Worm (Caenorhabditis elegans) whole organism, young adult: Measurements from ENCODE around the gene T22E5.1.

Source experiments
- B0035.1 ChIP-seq: sonication (generic microtip); optimal IDR thresholded peaks from 2 replicates; lab custom pipeline; 2016; ENCODE audit warnings: missing genetic modification characterization, mild to moderate bottlenecking, missing compliant biosample characterization, missing genotype, missing genetic modification reagents
- B0261.1 ChIP-seq: sonication (generic microtip); optimal IDR thresholded peaks from 2 replicates; lab custom pipeline; 2016; ENCODE audit warnings: mild to moderate bottlenecking, missing genetic modification characterization, moderate library complexity, missing compliant biosample characterization
- C17E4.6 ChIP-seq: fragments of 200-800 bp; sonication (Bioruptor generic); IDR thresholded peaks from 2 replicates; pipeline ENCODE4 v1.3.6; 2022; ENCODE audit warnings: missing genetic modification reagents, missing genetic modification characterization, missing compliant biosample characterization
- F10E7.11 ChIP-seq: sonication (generic microtip); optimal IDR thresholded peaks from 2 replicates; lab custom pipeline; 2017; ENCODE audit warnings: mild to moderate bottlenecking, missing genetic modification characterization, moderate library complexity, missing compliant biosample characterization
- F39B2.1 ChIP-seq: fragments of 200-800 bp; sonication (Bioruptor generic); IDR thresholded peaks from 2 replicates; pipeline ENCODE4 v1.3.6; 2022; ENCODE audit warnings: missing genetic modification reagents, missing genetic modification characterization, missing compliant biosample characterization
- F55B11.4 ChIP-seq: sonication (generic microtip); optimal IDR thresholded peaks from 2 replicates; lab custom pipeline; 2016; ENCODE audit warnings: missing compliant biosample characterization, missing genetic modification characterization, borderline replicate concordance; ENCODE audit not compliant: insufficient read depth
- F57A8.1 ChIP-seq: fragments of 200-800 bp; sonication (Bioruptor generic); optimal IDR thresholded peaks from 2 replicates; lab custom pipeline; 2018; ENCODE audit warnings: mild to moderate bottlenecking, missing genetic modification characterization, moderate library complexity, missing compliant biosample characterization
- K12H6.12 ChIP-seq: fragments of 200-800 bp; sonication (Bioruptor generic); optimal IDR thresholded peaks from 2 replicates; lab custom pipeline; 2018; ENCODE audit warnings: mild to moderate bottlenecking, missing genetic modification characterization, missing compliant biosample characterization
- T07F8.4 ChIP-seq: sonication (generic microtip); optimal IDR thresholded peaks from 2 replicates; lab custom pipeline; 2016; ENCODE audit warnings: mild to moderate bottlenecking, missing genetic modification characterization, moderate library complexity, missing compliant biosample characterization
- Y79H2A.3 ChIP-seq: fragments of 200-800 bp; sonication (Bioruptor generic); conservative IDR thresholded peaks from 2 replicates; pipeline ENCODE4 v1.3.6; 2022; ENCODE audit warnings: missing genetic modification reagents, missing genetic modification characterization, missing compliant biosample characterization
- Y95B8A.8 ChIP-seq: fragments of 200-800 bp; sonication (Bioruptor generic); IDR thresholded peaks from 2 replicates; pipeline ENCODE4 v1.3.6; 2022; ENCODE audit warnings: missing genetic modification reagents, missing genetic modification characterization, missing compliant biosample characterization
- ZK185.1 ChIP-seq: sonication (generic microtip); optimal IDR thresholded peaks from 2 replicates; lab custom pipeline; 2016; ENCODE audit warnings: mild to moderate bottlenecking, missing genetic modification characterization, missing compliant biosample characterization; ENCODE audit not compliant: poor library complexity, severe bottlenecking
- ama-1 ChIP-seq, 3 experiments: fragments of 150-350 bp in 1 of 3; sonication (generic microtip) in 2 of 3; optimal IDR thresholded peaks; 2 replicates each; lab custom pipeline; 2014 to 2018; ENCODE audit warnings: missing biosample characterization in 2 of 3, missing genetic modification characterization in 2 of 3, missing genetic modification reagents in 2 of 3
- aptf-2 ChIP-seq: fragments of 200-800 bp; sonication (Bioruptor generic); conservative IDR thresholded peaks from 2 replicates; pipeline ENCODE4 v1.3.6; 2022; ENCODE audit warnings: missing genetic modification reagents, missing genetic modification characterization, missing compliant biosample characterization
- atf-7 ChIP-seq: sonication (generic microtip); optimal IDR thresholded peaks from 2 replicates; lab custom pipeline; 2017; ENCODE audit warnings: mild to moderate bottlenecking, missing genetic modification characterization, missing compliant biosample characterization
- athp-1 ChIP-seq: sonication (generic microtip); optimal IDR thresholded peaks from 2 replicates; lab custom pipeline; 2017; ENCODE audit warnings: mild to moderate bottlenecking, missing genetic modification characterization, missing compliant biosample characterization
- attf-3 ChIP-seq: fragments of 200-800 bp; sonication (Bioruptor generic); conservative IDR thresholded peaks from 2 replicates; pipeline ENCODE4 v1.3.6; 2022; ENCODE audit warnings: missing genetic modification reagents, missing genetic modification characterization, missing compliant biosample characterization
- ceh-27 ChIP-seq: fragments of 200-800 bp; sonication (Bioruptor generic); optimal IDR thresholded peaks from 2 replicates; lab custom pipeline; 2018; ENCODE audit warnings: mild to moderate bottlenecking, missing genetic modification characterization, moderate library complexity, missing compliant biosample characterization
- ceh-40 ChIP-seq: fragments of 200-800 bp; sonication (Bioruptor generic); IDR thresholded peaks from 2 replicates; pipeline ENCODE4 v1.3.6; 2022; ENCODE audit warnings: missing genetic modification characterization, missing compliant biosample characterization
- ceh-58 ChIP-seq: fragments of 200-800 bp; sonication (Bioruptor generic); IDR thresholded peaks from 2 replicates; pipeline ENCODE4 v1.3.6; 2022; ENCODE audit warnings: missing genetic modification characterization, missing compliant biosample characterization
- chd-7 ChIP-seq: sonication (generic microtip); optimal IDR thresholded peaks from 2 replicates; lab custom pipeline; 2016; ENCODE audit warnings: mild to moderate bottlenecking, missing genetic modification characterization, moderate library complexity, missing compliant biosample characterization
- dox-1 ChIP-seq: fragments of 200-800 bp; sonication (Bioruptor generic); IDR thresholded peaks from 2 replicates; pipeline ENCODE4 v1.3.6; 2022; ENCODE audit warnings: missing genetic modification reagents, missing genetic modification characterization, missing compliant biosample characterization
- dpff-1 ChIP-seq: sonication (generic microtip); optimal IDR thresholded peaks from 2 replicates; lab custom pipeline; 2017; ENCODE audit warnings: mild to moderate bottlenecking, missing genetic modification characterization, missing compliant biosample characterization
- egl-44 ChIP-seq: fragments of 200-800 bp; sonication (Bioruptor generic); IDR thresholded peaks from 2 replicates; pipeline ENCODE4 v1.3.6; 2022; ENCODE audit warnings: missing genetic modification reagents, missing genetic modification characterization, missing compliant biosample characterization
- ekl-4 ChIP-seq: fragments of 200-800 bp; sonication (Bioruptor generic); IDR thresholded peaks from 2 replicates; pipeline ENCODE4 v1.3.6; 2022; ENCODE audit warnings: missing genetic modification reagents, missing genetic modification characterization, missing compliant biosample characterization
- gei-17 ChIP-seq: fragments of 200-800 bp; sonication (Bioruptor generic); optimal IDR thresholded peaks from 2 replicates; lab custom pipeline; 2018; ENCODE audit warnings: mild to moderate bottlenecking, missing genetic modification characterization, missing compliant biosample characterization
- hmg-1.2 ChIP-seq: fragments of 200-800 bp; sonication (Bioruptor generic); IDR thresholded peaks from 2 replicates; pipeline ENCODE4 v1.3.6; 2022; ENCODE audit warnings: missing genetic modification reagents, missing genetic modification characterization, missing compliant biosample characterization
- hmg-20 ChIP-seq: fragments of 200-800 bp; sonication (Bioruptor generic); IDR thresholded peaks from 2 replicates; pipeline ENCODE4 v1.3.6; 2022; ENCODE audit warnings: missing genetic modification reagents, missing genetic modification characterization, missing compliant biosample characterization
- hrde-1 ChIP-seq: sonication (generic microtip); optimal IDR thresholded peaks from 2 replicates; lab custom pipeline; 2016; ENCODE audit warnings: missing genetic modification characterization, mild to moderate bottlenecking, missing compliant biosample characterization, moderate library complexity, missing genotype, missing genetic modification reagents, borderline replicate concordance
- lin-35 ChIP-seq, 3 experiments: fragments of 150-350 bp in 2 of 3; sonication (generic microtip) in 1 of 3; optimal IDR thresholded peaks; 2 replicates each; lab custom pipeline; 2014 to 2018; ENCODE audit warnings: missing biosample characterization in 3 of 3, missing genetic modification characterization in 3 of 3, missing genetic modification reagents in 3 of 3
- lin-40 ChIP-seq: sonication (generic microtip); optimal IDR thresholded peaks from 2 replicates; lab custom pipeline; 2016; ENCODE audit warnings: missing genetic modification characterization, mild to moderate bottlenecking, missing compliant biosample characterization, missing genotype, missing genetic modification reagents
- madf-8 ChIP-seq: fragments of 200-800 bp; sonication (Bioruptor generic); conservative IDR thresholded peaks from 2 replicates; pipeline ENCODE4 v1.3.6; 2022; ENCODE audit warnings: missing genetic modification reagents, missing genetic modification characterization, missing compliant biosample characterization
- mes-4 ChIP-seq: sonication (generic microtip); optimal IDR thresholded peaks from 2 replicates; lab custom pipeline; 2016; ENCODE audit warnings: missing genotype, missing genetic modification characterization, missing compliant biosample characterization
- mxl-1 ChIP-seq: sonication (generic microtip); optimal IDR thresholded peaks from 2 replicates; lab custom pipeline; 2016; ENCODE audit warnings: missing genetic modification characterization, missing compliant biosample characterization
- nhr-80 ChIP-seq: sonication (generic microtip); optimal IDR thresholded peaks from 2 replicates; lab custom pipeline; 2016; ENCODE audit warnings: missing genetic modification characterization, missing compliant biosample characterization
- pbrm-1 ChIP-seq: fragments of 200-800 bp; sonication (Bioruptor generic); IDR thresholded peaks from 2 replicates; pipeline ENCODE4 v1.3.6; 2022; ENCODE audit warnings: missing genetic modification reagents, missing genetic modification characterization, missing compliant biosample characterization
- sea-2 ChIP-seq: fragments of 200-800 bp; sonication (Bioruptor generic); IDR thresholded peaks from 2 replicates; pipeline ENCODE4 v1.3.6; 2022; ENCODE audit warnings: missing genetic modification characterization, missing compliant biosample characterization
- snpc-3.4 ChIP-seq: sonication (generic microtip); optimal IDR thresholded peaks from 2 replicates; lab custom pipeline; 2017; ENCODE audit warnings: missing genetic modification characterization, mild to moderate bottlenecking, missing compliant biosample characterization, antibody characterized with exemption, moderate library complexity, missing genotype, missing genetic modification reagents
- somi-1 ChIP-seq: fragments of 200-800 bp; sonication (Bioruptor generic); optimal IDR thresholded peaks from 2 replicates; lab custom pipeline; 2018; ENCODE audit warnings: mild to moderate bottlenecking, missing genetic modification characterization, missing compliant biosample characterization
- sptf-2 ChIP-seq: fragments of 200-800 bp; sonication (Bioruptor generic); optimal IDR thresholded peaks from 2 replicates; lab custom pipeline; 2018; ENCODE audit warnings: mild to moderate bottlenecking, missing genetic modification characterization, missing compliant biosample characterization
- tbp1 ChIP-seq: fragments of 200-800 bp; sonication (Bioruptor generic); optimal IDR thresholded peaks from 2 replicates; lab custom pipeline; 2018; ENCODE audit warnings: mild to moderate bottlenecking, missing genetic modification characterization, missing compliant biosample characterization
- zfh-2 ChIP-seq: fragments of 200-800 bp; sonication (Bioruptor generic); conservative IDR thresholded peaks from 2 replicates; pipeline ENCODE4 v1.3.6; 2022; ENCODE audit warnings: missing genetic modification reagents, missing genetic modification characterization, missing compliant biosample characterization
- zim-3 ChIP-seq: sonication (generic microtip); optimal IDR thresholded peaks from 2 replicates; lab custom pipeline; 2017; ENCODE audit warnings: mild to moderate bottlenecking, missing genetic modification characterization, moderate library complexity, missing compliant biosample characterization
- ztf-25 ChIP-seq: fragments of 200-800 bp; sonication (Bioruptor generic); IDR thresholded peaks from 2 replicates; pipeline ENCODE4 v1.3.6; 2022; ENCODE audit warnings: missing genetic modification reagents, missing genetic modification characterization, missing compliant biosample characterization
- ztf-26 ChIP-seq: sonication (generic microtip); optimal IDR thresholded peaks from 2 replicates; lab custom pipeline; 2017; ENCODE audit warnings: missing genetic modification characterization, missing compliant biosample characterization

Gene T22E5.1

ce11 chrX:6371192-6372116, 41.2 kb upstream of the T22E5.1 start (continued):
- peak; percentile 58 for TF ChIP-seq somi-1 (GFP tag; lab: Kevin White, UChicago)
- TF ChIP-seq zim-3 = peak; percentile 69
- TF ChIP-seq B0261.1 = peak; percentile 97
- no peak for TF ChIP-seq aptf-2 (GFP tag; lab: Robert Waterston, UW)
- TF ChIP-seq Y79H2A.3 (GFP tag; lab: Robert Waterston, UW) = no peak
- 0 out of 2 replicates have a peak, but pooled peaks have one; percentile 55 for TF ChIP-seq ztf-25
- TF ChIP-seq hmg-1.2 = peak; percentile 85
- peak; percentile 28 for TF ChIP-seq gei-17 (GFP tag; lab: Kevin White, UChicago)
- TF ChIP-seq nhr-80 (tag; lab: Kevin White, UChicago) = peak; percentile 13
- TF ChIP-seq ceh-58 = 0 out of 2 replicates have a peak, but pooled peaks have one; percentile 84
- no peak for TF ChIP-seq dpff-1 (tag; lab: Kevin White, UChicago)
- no peak for TF ChIP-seq lin-40
- peak; percentile 26 for TF ChIP-seq F10E7.11
- TF ChIP-seq ekl-4 (GFP tag; lab: Robert Waterston, UW) = 0 out of 2 replicates have a peak, but pooled peaks have one; percentile 27
- TF ChIP-seq athp-1 (tag; lab: Kevin White, UChicago) = peak; percentile 6
- peak; percentile 78; the same call in 1 of the 2 replicates for TF ChIP-seq egl-44 (GFP tag; lab: Robert Waterston, UW)
- peak; percentile 57 for TF ChIP-seq ztf-26 (tag; lab: Kevin White, UChicago)
- TF ChIP-seq sea-2 (GFP tag; lab: Robert Waterston, UW) = no peak
- peak; percentile 67 for TF ChIP-seq ZK185.1 (tag; lab: Kevin White, UChicago)
- TF ChIP-seq ama-1 (optimal IDR thresholded peaks at IDR 0.05; lab: Kevin White, UChicago) = no peak
- TF ChIP-seq ama-1 (GFP tag; optimal IDR thresholded peaks at IDR 0.05; lab: Kevin White, UChicago) = peak in 1 of 2 experiments; percentile 78
- no peak for TF ChIP-seq attf-3 (GFP tag; lab: Robert Waterston, UW)
- peak; percentile 56 for TF ChIP-seq mxl-1 (tag; lab: Kevin White, UChicago)
- TF ChIP-seq K12H6.12 (tag; lab: Kevin White, UChicago) = peak; percentile 47
- TF ChIP-seq B0035.1 (tag; lab: Kevin White, UChicago) = peak; percentile 62
- no peak for TF ChIP-seq hmg-20 (GFP tag; lab: Robert Waterston, UW)
- TF ChIP-seq snpc-3.4 (tag; lab: Kevin White, UChicago) = peak; percentile 39
- peak; percentile 47 for TF ChIP-seq ceh-27 (GFP tag; lab: Kevin White, UChicago)
- peak; percentile 72; the same call in 1 of the 2 replicates for TF ChIP-seq ceh-40
- TF ChIP-seq sptf-2 (GFP tag; lab: Kevin White, UChicago) = peak; percentile 41
- peak; percentile 61 for TF ChIP-seq T07F8.4 (tag; lab: Kevin White, UChicago)
- TF ChIP-seq madf-8 (GFP tag; lab: Robert Waterston, UW) = no peak
- no peak; the same call in 1 of the 2 replicates for TF ChIP-seq dox-1 (GFP tag; lab: Robert Waterston, UW)
- TF ChIP-seq lin-35 (GFP tag; optimal IDR thresholded peaks at IDR 0.05; lab: Kevin White, UChicago) = no peak
- no peak for TF ChIP-seq F39B2.1 (GFP tag; lab: Robert Waterston, UW)
- peak; percentile 10 for TF ChIP-seq atf-7 (tag; lab: Kevin White, UChicago)
- peak; percentile 97 for TF ChIP-seq tbp1 (GFP tag; lab: Kevin White, UChicago)
- TF ChIP-seq F57A8.1 = no peak
- TF ChIP-seq pbrm-1 (GFP tag; lab: Robert Waterston, UW) = peak; percentile 85
- no peak for TF ChIP-seq F55B11.4 (tag; lab: Kevin White, UChicago)
- no peak for TF ChIP-seq zfh-2
- no peak for TF ChIP-seq Y95B8A.8 (GFP tag; lab: Robert Waterston, UW)
- no peak for TF ChIP-seq hrde-1 (tag; lab: Kevin White, UChicago)
- TF ChIP-seq C17E4.6 (GFP tag; lab: Robert Waterston, UW) = no peak
- peak; percentile 59 for TF ChIP-seq mes-4 (tag; lab: Kevin White, UChicago)
- no peak for TF ChIP-seq chd-7 (tag; lab: Kevin White, UChicago)
